Worm (Caenorhabditis elegans): ENCODE results near the gene smf-2.

smf-2 gene

ce11 chrX:6749124-6749822 is 30.8 kb upstream of the smf-2 start (continued):
- TF ChIP-seq blmp-1 (tag; optimal IDR thresholded peaks at IDR 0.05) (peak; percentile 73), nhr-11 (tag; optimal IDR thresholded peaks at IDR 0.05) (no peak), lin-39 (tag; optimal IDR thresholded peaks at IDR 0.05) (no peak), hpl-2 (GFP tag; optimal IDR thresholded peaks at IDR 0.05) (peak; percentile 2), dpl-1 (GFP tag; optimal IDR thresholded peaks at IDR 0.05) (peak; percentile 12 to 29 (median 16))

- TF ChIP-seq elt-2 (tag; optimal IDR thresholded peaks at IDR 0.05): peak; percentile 59
- no peak for TF ChIP-seq tlp-1 (tag; optimal IDR thresholded peaks at IDR 0.05)
- no peak for TF ChIP-seq ztf-11 (tag; optimal IDR thresholded peaks at IDR 0.05)
- no peak for TF ChIP-seq egl-13 (tag; optimal IDR thresholded peaks at IDR 0.05)
- peak in 1 of 2 experiments; percentile 66 for TF ChIP-seq lin-35 (GFP tag; optimal IDR thresholded peaks at IDR 0.05)
- TF ChIP-seq nhr-11 (tag; optimal IDR thresholded peaks at IDR 0.05): no peak
- no peak for TF ChIP-seq nhr-77 (tag; optimal IDR thresholded peaks at IDR 0.05)
- TF ChIP-seq zag-1 (tag; optimal IDR thresholded peaks at IDR 0.05): no peak
- no peak for TF ChIP-seq sup-37 (GFP tag; optimal IDR thresholded peaks at IDR 0.05)
- no peak for TF ChIP-seq lin-39 (tag; optimal IDR thresholded peaks at IDR 0.05)
- no peak for TF ChIP-seq mef-2 (tag; optimal IDR thresholded peaks at IDR 0.05)
- no peak for TF ChIP-seq unc-98 (GFP tag; IDR thresholded peaks at IDR 0.05)
- no peak for TF ChIP-seq alr-1 (tag; optimal IDR thresholded peaks at IDR 0.05; ENCODE audit: borderline replicate concordance)
- peak in 2 of 6 experiments; percentile 13 to 37 for TF ChIP-seq elt-3 (tag; optimal IDR thresholded peaks at IDR 0.05)
- peak; percentile 44 for TF ChIP-seq nhr-19 (GFP tag; conservative IDR thresholded peaks at IDR 0.05)
- no peak for TF ChIP-seq fkh-8 (tag; optimal IDR thresholded peaks at IDR 0.05)
- TF ChIP-seq efl-1 (optimal IDR thresholded peaks at IDR 0.05): no peak
- TF ChIP-seq efl-1 (GFP tag; optimal IDR thresholded peaks at IDR 0.05 in 1 of 2): peak in 1 of 2 experiments; percentile 64
- TF ChIP-seq nhr-90 (tag; optimal IDR thresholded peaks at IDR 0.05; ENCODE audit: poor library complexity): peak; percentile 41
- TF ChIP-seq ces-1 (GFP tag; optimal IDR thresholded peaks at IDR 0.05): no peak
- TF ChIP-seq ama-1 (optimal IDR thresholded peaks at IDR 0.05): no peak
- TF ChIP-seq dpl-1 (GFP tag; optimal IDR thresholded peaks at IDR 0.05): no peak
- TF ChIP-seq C16A3.4 (tag; optimal IDR thresholded peaks at IDR 0.05): no peak
- TF ChIP-seq unc-86 (tag; optimal IDR thresholded peaks at IDR 0.05): no peak
- no peak for TF ChIP-seq ceh-88 (GFP tag; IDR thresholded peaks at IDR 0.05)
- no peak for TF ChIP-seq sptf-1 (tag; optimal IDR thresholded peaks at IDR 0.05)
- TF ChIP-seq pag-3 (tag; optimal IDR thresholded peaks at IDR 0.05; ENCODE audit: borderline replicate concordance, insufficient read depth): no peak
- TF ChIP-seq nhr-76 (tag; optimal IDR thresholded peaks at IDR 0.05): no peak
- no peak for TF ChIP-seq irx-1 (tag; optimal IDR thresholded peaks at IDR 0.05)
- TF ChIP-seq ceh-8 (GFP tag; optimal IDR thresholded peaks at IDR 0.05): no peak
- no peak for TF ChIP-seq mdl-1 (tag; optimal IDR thresholded peaks at IDR 0.05)
- TF ChIP-seq blmp-1 (tag; optimal IDR thresholded peaks at IDR 0.05): peak; percentile 2
- no peak for TF ChIP-seq rnt-1 (tag; optimal IDR thresholded peaks at IDR 0.05)
- TF ChIP-seq jun-1 (tag; optimal IDR thresholded peaks at IDR 0.05): peak; percentile 51
- no peak for TF ChIP-seq egl-27 (tag; optimal IDR thresholded peaks at IDR 0.05)
- TF ChIP-seq nhr-85 (tag): no peak
- TF ChIP-seq fkh-4 (tag; optimal IDR thresholded peaks at IDR 0.05; ENCODE audit: borderline replicate concordance): no peak
- peak; percentile 49 for TF ChIP-seq lin-14 (GFP tag; optimal IDR thresholded peaks at IDR 0.05)
- no peak for TF ChIP-seq ceh-82 (tag; optimal IDR thresholded peaks at IDR 0.05)
- no peak for TF ChIP-seq hlh-17 (GFP tag; optimal IDR thresholded peaks at IDR 0.05; ENCODE audit: borderline replicate concordance)
- no peak for TF ChIP-seq Y116A8C.19 (tag; optimal IDR thresholded peaks at IDR 0.05; ENCODE audit: borderline replicate concordance)
- TF ChIP-seq isw-1 (GFP tag; IDR thresholded peaks at IDR 0.05): no peak
- no peak for TF ChIP-seq skn-1 (tag; optimal IDR thresholded peaks at IDR 0.05)
- TF ChIP-seq mab-9 (GFP tag; IDR thresholded peaks at IDR 0.05): no peak
- peak; percentile 22 for TF ChIP-seq tbx-2 (tag; optimal IDR thresholded peaks at IDR 0.05)
- no peak for TF ChIP-seq lin-15B (tag; optimal IDR thresholded peaks at IDR 0.05)
- no peak for TF ChIP-seq snpc-4 (tag; optimal IDR thresholded peaks at IDR 0.05)
- TF ChIP-seq ceh-63 (GFP tag; optimal IDR thresholded peaks at IDR 0.05): no peak
Measured at ce11 chrX:6747906-6748356, 29.4 kb upstream of the smf-2 start.
